Fruit fly (Drosophila melanogaster): ENCODE measurements around the gene CG14315.

Gene CG14315

dm6 chr3R:18158401-18158800 lies at the start of gene CG14315:
CG14315 (plus strand) TSS chr3R:18158701.
- TF ChIP-seq noc (tag; optimal IDR thresholded peaks at IDR 0.05): no peak

DNA sequence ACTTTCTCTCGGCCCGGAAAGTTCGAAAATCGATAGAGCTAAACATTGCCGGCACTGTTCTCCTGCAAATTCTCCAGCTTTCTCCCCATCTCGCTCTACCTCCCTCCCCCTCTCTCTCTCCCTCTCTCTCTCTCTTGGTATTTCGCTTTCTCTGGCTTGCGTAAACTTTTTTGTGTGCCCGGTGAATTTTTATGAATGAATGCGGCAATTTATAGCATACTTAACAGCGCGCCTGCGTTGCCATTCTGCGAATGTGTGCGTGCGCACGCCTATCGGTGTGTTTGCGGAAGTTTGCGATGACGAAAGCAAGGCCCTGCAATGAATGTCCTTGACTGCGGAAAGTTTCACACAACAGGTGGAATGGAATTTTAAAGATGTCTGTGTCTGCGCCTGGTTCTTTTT lies 46.8 kb upstream of the CG14315 start:
- TF ChIP-seq noc (tag; optimal IDR thresholded peaks at IDR 0.05): no peak

DNA sequence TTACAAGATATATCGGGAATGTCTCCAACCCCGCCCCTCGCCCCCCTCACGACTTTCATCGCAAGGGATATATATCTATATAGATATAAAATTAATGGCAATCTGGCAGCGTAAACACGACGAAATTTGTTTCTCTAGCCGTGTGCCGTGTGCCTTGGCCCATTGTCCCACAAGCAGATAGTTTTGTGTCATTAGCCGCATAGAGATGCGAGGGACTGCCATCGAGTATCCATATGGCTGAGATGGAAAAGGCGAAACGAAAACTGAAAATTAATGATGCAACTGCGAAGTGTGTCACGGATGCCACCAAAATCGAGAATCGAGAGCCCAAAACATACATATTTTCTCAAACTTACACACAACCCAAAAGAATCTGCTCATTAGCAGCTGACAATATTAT lies 43.7 kb upstream of the CG14315 start:
- TF ChIP-seq noc (tag; optimal IDR thresholded peaks at IDR 0.05): no peak

dm6 chr3R:18117525-18117924 lies 41.0 kb upstream of the CG14315 start:
- TF ChIP-seq noc (tag; optimal IDR thresholded peaks at IDR 0.05): no peak

- TF ChIP-seq noc (tag; optimal IDR thresholded peaks at IDR 0.05): no peak
Observed at dm6 chr3R:18118239-18118638, 40.3 kb upstream of the CG14315 start.

- TF ChIP-seq noc (tag; optimal IDR thresholded peaks at IDR 0.05): no peak
Observed at dm6 chr3R:18118695-18119094, 39.8 kb upstream of the CG14315 start.

dm6 chr3R:18121385-18122151 lies 36.9 kb upstream of the CG14315 start:
- TF ChIP-seq noc (tag; optimal IDR thresholded peaks at IDR 0.05): no peak

DNA sequence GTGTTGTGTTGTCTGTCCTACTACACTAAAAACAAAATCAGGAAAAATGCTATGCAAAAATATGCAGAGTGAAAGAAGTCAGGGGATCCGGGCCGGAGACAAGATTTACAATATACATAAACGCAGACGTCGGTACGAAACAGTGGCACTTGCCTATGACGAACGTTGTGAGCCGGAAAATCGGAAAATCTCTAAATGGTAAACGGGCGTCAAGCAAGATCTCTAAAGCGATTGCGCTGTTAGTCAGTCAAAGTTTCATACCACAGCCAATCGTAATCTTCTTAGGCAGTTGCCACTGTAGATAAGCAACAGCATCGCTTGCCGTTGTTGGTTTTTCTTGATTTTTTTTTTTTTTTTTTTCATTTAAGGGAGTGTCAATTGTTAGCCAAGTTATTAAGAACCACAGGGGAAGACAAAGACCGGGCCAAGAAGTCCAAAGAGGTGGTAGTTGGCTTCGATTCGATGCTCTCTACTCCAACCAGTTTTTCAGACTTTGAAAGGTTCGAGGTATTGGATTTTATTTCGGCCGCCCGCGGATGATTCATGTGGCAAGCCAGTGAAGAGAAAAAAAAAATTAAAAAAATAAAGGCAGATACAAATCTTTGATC lies 33.4 kb upstream of the CG14315 start:
- peak; percentile 73 for TF ChIP-seq noc (tag; optimal IDR thresholded peaks at IDR 0.05)

DNA sequence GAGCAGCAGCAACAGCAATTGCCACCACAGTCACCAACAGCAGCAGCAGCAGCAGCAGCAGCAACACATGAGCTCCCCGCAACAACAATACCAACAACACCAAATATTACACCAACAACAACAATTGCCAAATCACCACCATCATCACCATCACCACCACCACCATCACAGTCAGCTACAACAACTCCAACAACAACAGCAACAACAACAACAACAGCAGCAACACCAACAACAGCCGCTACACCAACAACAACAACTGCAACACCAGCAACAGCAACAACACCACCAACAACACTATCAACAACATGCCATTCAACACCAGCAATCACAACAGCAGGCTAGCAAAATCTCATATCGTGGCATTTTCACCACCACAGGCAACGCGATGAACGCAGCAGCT lies 27.8 kb upstream of the CG14315 start:
- no peak for TF ChIP-seq noc (tag; optimal IDR thresholded peaks at IDR 0.05)

DNA sequence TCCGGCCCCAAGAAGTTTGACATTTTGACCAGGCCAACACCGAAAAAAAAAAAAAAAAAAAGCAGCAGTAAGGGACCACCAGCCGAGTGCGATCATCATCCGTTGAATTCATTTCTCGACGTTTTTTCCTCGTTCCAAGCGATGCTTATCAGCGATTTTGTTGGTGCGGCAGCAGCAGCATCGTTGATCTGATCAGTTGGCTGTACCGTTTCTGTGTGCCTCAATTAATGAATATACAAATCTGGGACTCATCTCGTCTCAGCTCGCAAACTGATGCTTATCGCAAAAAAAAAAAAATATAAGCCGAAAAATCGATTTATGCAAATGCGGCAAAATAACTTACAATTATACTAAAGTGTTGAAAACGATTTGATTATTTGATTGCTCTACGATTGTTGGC lies 13.6 kb upstream of the CG14315 start:
- TF ChIP-seq noc (tag; optimal IDR thresholded peaks at IDR 0.05): no peak

DNA sequence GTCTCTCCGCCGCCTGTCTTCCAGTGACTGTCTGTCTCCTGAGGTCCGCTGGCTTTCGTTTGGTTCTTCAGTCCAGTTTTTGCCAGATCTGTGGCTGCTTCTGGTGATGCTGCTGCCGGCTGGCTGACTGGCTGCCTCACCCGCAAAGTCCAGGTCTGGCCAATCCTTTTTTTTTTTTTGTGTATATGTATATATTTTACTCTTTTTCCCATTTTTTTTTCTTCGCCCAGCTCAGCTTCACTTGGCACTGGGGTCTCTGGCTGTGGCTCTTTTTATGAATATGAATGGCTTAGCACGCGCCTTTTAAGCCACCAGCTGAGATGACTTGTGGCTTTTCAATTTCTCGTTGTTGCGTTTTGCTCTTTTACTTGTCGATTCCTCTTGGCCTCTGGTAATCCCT lies 11.9 kb upstream of the CG14315 start:
- TF ChIP-seq noc (tag; optimal IDR thresholded peaks at IDR 0.05): no peak

DNA sequence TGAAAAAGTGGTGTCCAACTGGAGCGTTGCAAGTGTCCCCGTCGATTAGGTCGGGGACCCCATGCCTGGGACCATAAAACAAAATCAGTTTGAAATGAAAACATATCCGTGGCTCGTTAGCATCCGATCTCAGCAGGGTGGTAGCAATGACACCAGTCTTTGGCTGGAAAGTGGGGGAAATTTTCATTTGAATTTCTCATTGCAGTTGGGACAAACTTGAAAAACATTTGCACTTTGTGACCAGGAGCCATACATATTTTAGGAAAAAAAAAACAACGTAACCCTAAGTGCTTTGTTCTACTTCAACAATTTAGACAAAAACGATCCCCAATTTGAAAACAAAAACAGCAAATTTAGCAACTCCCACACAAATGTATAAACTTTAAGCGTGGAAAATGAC lies 6.7 kb upstream of the CG14315 start, which contains the start of gene CG14316:
Gene CG14316 (plus strand): TSS at position 301 of the 400 bp plus-strand sequence.
- TF ChIP-seq noc (tag; optimal IDR thresholded peaks at IDR 0.05): no peak

dm6 chr3R:18153698-18154097 lies 4.8 kb upstream of the CG14315 start:
- no peak for TF ChIP-seq noc (tag; optimal IDR thresholded peaks at IDR 0.05)

DNA sequence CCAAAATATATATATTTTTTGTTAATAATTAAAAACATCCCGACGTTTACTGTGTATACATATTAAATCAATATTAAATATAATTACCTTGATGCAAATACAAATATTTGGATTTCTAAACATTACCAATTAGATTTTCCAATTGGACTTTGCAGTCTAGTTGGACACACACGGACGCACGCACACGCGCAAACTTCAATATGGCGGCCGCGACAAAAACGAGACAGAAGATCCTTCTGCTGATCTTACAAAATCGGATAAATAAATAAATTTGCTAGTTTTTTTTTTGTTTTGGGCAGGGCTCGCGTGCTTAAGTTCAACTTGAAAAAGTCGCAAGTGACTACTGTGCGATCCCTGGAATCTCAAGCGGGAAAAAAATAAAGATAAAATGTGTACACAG lies 1.9 kb upstream of the CG14315 start:
- TF ChIP-seq noc (tag; optimal IDR thresholded peaks at IDR 0.05): no peak

DNA sequence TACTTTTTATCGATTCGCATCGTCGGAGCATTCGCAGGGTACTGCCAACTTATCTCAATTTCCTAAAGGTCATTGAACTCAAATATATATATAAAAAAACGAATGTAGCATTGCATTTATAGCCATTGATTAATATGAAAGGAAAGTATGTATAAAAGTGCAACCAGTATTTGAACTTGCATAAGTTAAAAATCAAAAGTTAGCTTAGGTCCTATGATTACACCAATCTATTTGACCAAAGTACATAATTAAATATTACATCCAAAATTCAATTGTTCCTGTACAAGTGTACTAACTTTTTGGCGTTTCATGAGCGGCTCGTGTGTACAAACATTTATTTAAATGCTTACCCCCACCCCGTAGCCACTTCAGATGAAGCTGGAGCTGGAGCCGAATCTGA lies 1.0 kb upstream of the CG14315 start:
- TF ChIP-seq noc (tag; optimal IDR thresholded peaks at IDR 0.05): no peak

dm6 chr3R:18160165-18160814 lies 1.8 kb downstream of the CG14315 start:
- no peak for TF ChIP-seq noc (tag; optimal IDR thresholded peaks at IDR 0.05)
